Fruit fly (Drosophila melanogaster): ENCODE data around the gene CG3061.
A peak's percentile ranks its signal among the peaks of the same experiment; 100 is the strongest.

Gene CG3061

dm6 chr3R:14058531-14059431 lies 26.6 kb downstream of the CG3061 start:
- TF ChIP-seq CG11085 (GFP tag; IDR thresholded peaks at IDR 0.05) (no peak), lmd (GFP tag; IDR thresholded peaks at IDR 0.05) (no peak), sd (tag; optimal IDR thresholded peaks at IDR 0.05) (no peak), ci (GFP tag; IDR thresholded peaks at IDR 0.05) (peak; percentile 35; the same call in 1 of the 3 replicates), Poxn (GFP tag; IDR thresholded peaks at IDR 0.05) (no peak), CG7987 (GFP tag; optimal IDR thresholded peaks at IDR 0.05) (peak; percentile 27), cwo (GFP tag; optimal IDR thresholded peaks at IDR 0.05) (peak; percentile 58), CG16815 (GFP tag; optimal IDR thresholded peaks at IDR 0.05) (no peak), gsb-n (tag; optimal IDR thresholded peaks at IDR 0.05) (no peak), gcm2 (GFP tag; optimal IDR thresholded peaks at IDR 0.05) (no peak), NC2β (GFP tag; optimal IDR thresholded peaks at IDR 0.05) (no peak), kah (GFP tag; optimal IDR thresholded peaks at IDR 0.05) (no peak), so (GFP tag; IDR thresholded peaks at IDR 0.05) (no peak), CG4617 (GFP tag; optimal IDR thresholded peaks at IDR 0.05; ENCODE audit: borderline replicate concordance) (no peak), NfI (GFP tag; optimal IDR thresholded peaks at IDR 0.05) (no peak), CG34422 (GFP tag; IDR thresholded peaks at IDR 0.05) (no peak), CG10543 (GFP tag; optimal IDR thresholded peaks at IDR 0.05) (peak; percentile 66), ap (GFP tag; IDR thresholded peaks at IDR 0.05) (no peak), exex (tag; optimal IDR thresholded peaks at IDR 0.05) (peak; percentile 72), eve (GFP tag; optimal IDR thresholded peaks at IDR 0.05) (peak in 1 of 2 experiments; percentile 67), CG12391 (tag; optimal IDR thresholded peaks at IDR 0.05) (no peak), chinmo (GFP tag; IDR thresholded peaks at IDR 0.05; ENCODE audit: partially characterized antibody) (0 out of 4 replicates have a peak, but pooled peaks have one; percentile 66), ATbp (GFP tag; optimal IDR thresholded peaks at IDR 0.05) (no peak), CG1529 (GFP tag; optimal IDR thresholded peaks at IDR 0.05) (no peak), row (GFP tag; IDR thresholded peaks at IDR 0.05) (no peak), Ets65A (GFP tag) (no peak), PHDP (tag; optimal IDR thresholded peaks at IDR 0.05) (no peak), Lpt (GFP tag; optimal IDR thresholded peaks at IDR 0.05) (no peak), CG6791 (GFP tag; IDR thresholded peaks at IDR 0.05; ENCODE audit: partially characterized antibody) (no peak), Vsx1 (GFP tag; optimal IDR thresholded peaks at IDR 0.05) (peak; percentile 24), mld (GFP tag; IDR thresholded peaks at IDR 0.05; ENCODE audit: partially characterized antibody) (no peak), E2f2 (GFP tag; IDR thresholded peaks at IDR 0.05) (no peak), HmgD (GFP tag; optimal IDR thresholded peaks at IDR 0.05) (no peak), sens-2 (GFP tag; IDR thresholded peaks at IDR 0.05) (no peak; the same call in 1 of the 2 replicates), pfk (GFP tag; optimal IDR thresholded peaks at IDR 0.05) (no peak), HmgZ (tag; optimal IDR thresholded peaks at IDR 0.05) (no peak), seq (GFP tag; IDR thresholded peaks at IDR 0.05) (no peak), CG17568 (GFP tag; optimal IDR thresholded peaks at IDR 0.05) (no peak), hth (optimal IDR thresholded peaks at IDR 0.05) (no peak), TFAM (GFP tag; optimal IDR thresholded peaks at IDR 0.05) (no peak), hbn (GFP tag; IDR thresholded peaks at IDR 0.05; ENCODE audit: partially characterized antibody) (no peak), CG8924 (tag; optimal IDR thresholded peaks at IDR 0.05) (no peak), Blimp-1 (GFP tag; optimal IDR thresholded peaks at IDR 0.05) (peak; percentile 60), Hmr (GFP tag; optimal IDR thresholded peaks at IDR 0.05) (peak; percentile 17), nerfin-1 (tag; optimal IDR thresholded peaks at IDR 0.05) (no peak), Opbp (GFP tag; IDR thresholded peaks at IDR 0.05; ENCODE audit: partially characterized antibody) (no peak), peb (GFP tag; IDR thresholded peaks at IDR 0.05) (no peak), CG2199 (GFP tag; IDR thresholded peaks at IDR 0.05) (0 out of 3 replicates have a peak, but pooled peaks have one; percentile 11), pzg (GFP tag; optimal IDR thresholded peaks at IDR 0.05) (no peak)
